Fruit fly (Drosophila melanogaster): ENCODE data around the gene cad.

Gene cad

dm6 chr2L:20768568-20769071 lies 1.9 kb upstream of the cad start (continued):
- TF ChIP-seq NC2α (GFP tag; optimal IDR thresholded peaks at IDR 0.05) (no peak), Hr39 (optimal IDR thresholded peaks at IDR 0.05) (no peak), Bdp1 (GFP tag; optimal IDR thresholded peaks at IDR 0.05) (no peak), CG11093 (GFP tag; IDR thresholded peaks at IDR 0.05) (no peak), Hmr (GFP tag; optimal IDR thresholded peaks at IDR 0.05) (no peak), HLH54F (GFP tag; optimal IDR thresholded peaks at IDR 0.05) (no peak), Poxn (GFP tag; IDR thresholded peaks at IDR 0.05) (no peak), grn (GFP tag; optimal IDR thresholded peaks at IDR 0.05) (no peak), E2f2 (GFP tag; IDR thresholded peaks at IDR 0.05) (no peak), CG14710 (tag; optimal IDR thresholded peaks at IDR 0.05) (no peak), CG3726 (GFP tag; IDR thresholded peaks at IDR 0.05) (no peak), CG15479 (GFP tag; optimal IDR thresholded peaks at IDR 0.05) (peak; percentile 97), sima (GFP tag; optimal IDR thresholded peaks at IDR 0.05) (no peak), CG5953 (GFP tag; IDR thresholded peaks at IDR 0.05) (no peak), Lpt (GFP tag; optimal IDR thresholded peaks at IDR 0.05) (no peak), cad (GFP tag; optimal IDR thresholded peaks at IDR 0.05) (peak; percentile 99), CG14667 (GFP tag; IDR thresholded peaks at IDR 0.05) (no peak), pnt (GFP tag; optimal IDR thresholded peaks at IDR 0.05) (no peak), tll (GFP tag; optimal IDR thresholded peaks at IDR 0.05) (peak in 1 of 2 experiments; percentile 92), CG17359 (tag; optimal IDR thresholded peaks at IDR 0.05) (no peak), crc (GFP tag; optimal IDR thresholded peaks at IDR 0.05) (no peak), exex (tag; optimal IDR thresholded peaks at IDR 0.05) (no peak), phol (tag; optimal IDR thresholded peaks at IDR 0.05) (no peak), CG6791 (GFP tag; IDR thresholded peaks at IDR 0.05; ENCODE audit: partially characterized antibody) (0 out of 3 replicates have a peak, but pooled peaks have one; percentile 6), CG6175 (GFP tag; IDR thresholded peaks at IDR 0.05) (no peak), Rfx (GFP tag; IDR thresholded peaks at IDR 0.05) (no peak), CG31441 (GFP tag; IDR thresholded peaks at IDR 0.05) (no peak), CG1602 (GFP tag; optimal IDR thresholded peaks at IDR 0.05) (no peak), CG5180 (GFP tag; optimal IDR thresholded peaks at IDR 0.05) (peak; percentile 2), dmrt11E (tag; optimal IDR thresholded peaks at IDR 0.05) (no peak), bcd (GFP tag; optimal IDR thresholded peaks at IDR 0.05) (no peak), pho (GFP tag; optimal IDR thresholded peaks at IDR 0.05) (no peak), NK7.1 (GFP tag; optimal IDR thresholded peaks at IDR 0.05) (no peak)

DNA sequence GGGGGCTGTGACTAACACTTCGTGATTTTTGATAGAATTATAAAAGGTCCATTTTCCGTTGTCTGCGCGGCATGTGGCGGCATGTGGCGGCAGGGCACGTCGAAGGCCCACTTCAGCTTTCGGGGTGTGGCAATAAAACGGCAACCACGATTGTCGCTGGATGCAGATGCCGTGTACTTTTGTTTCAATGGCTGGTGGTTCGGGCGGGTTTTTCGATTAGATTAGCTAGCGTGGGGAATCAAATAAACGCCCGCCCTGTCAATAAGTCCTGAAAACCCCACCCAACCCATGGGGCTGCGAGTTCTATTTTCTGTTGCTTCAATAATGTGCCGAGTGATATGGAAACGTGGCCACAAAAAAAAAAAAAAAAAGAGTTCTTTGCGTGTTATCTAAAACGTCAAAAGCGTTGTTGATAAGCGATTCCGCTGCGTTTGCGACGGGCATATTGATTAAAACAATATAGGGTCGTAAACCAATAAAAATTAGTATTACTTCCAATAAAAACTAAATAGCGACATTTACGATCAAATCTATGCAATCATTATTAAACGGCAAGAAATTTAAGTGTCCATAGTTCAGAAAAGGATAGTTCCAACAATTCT lies 3.0 kb downstream of the cad start:
- TF ChIP-seq CG13296 (GFP tag; optimal IDR thresholded peaks at IDR 0.05), result peak; percentile 29
- no peak for TF ChIP-seq BEAF-32 (GFP tag; optimal IDR thresholded peaks at IDR 0.05)
- TF ChIP-seq CG4328 (GFP tag; optimal IDR thresholded peaks at IDR 0.05), result no peak
- TF ChIP-seq unpg (GFP tag; optimal IDR thresholded peaks at IDR 0.05), result peak; percentile 38
- TF ChIP-seq CG10543 (GFP tag; optimal IDR thresholded peaks at IDR 0.05), result peak; percentile 63
- TF ChIP-seq CG13894 (tag; optimal IDR thresholded peaks at IDR 0.05), result peak; percentile 43
- peak; percentile 90 for TF ChIP-seq sug (tag; optimal IDR thresholded peaks at IDR 0.05)
- no peak for TF ChIP-seq CG13123 (GFP tag; optimal IDR thresholded peaks at IDR 0.05)
- no peak for TF ChIP-seq wor (GFP tag; IDR thresholded peaks at IDR 0.05)
- TF ChIP-seq Sox102F (GFP tag; optimal IDR thresholded peaks at IDR 0.05), result no peak
- TF ChIP-seq B-H2 (GFP tag; optimal IDR thresholded peaks at IDR 0.05), result peak; percentile 49
- TF ChIP-seq CG15601 (tag; optimal IDR thresholded peaks at IDR 0.05), result peak; percentile 10
- TF ChIP-seq GATAe (GFP tag; conservative IDR thresholded peaks at IDR 0.05), result peak; percentile 49; the same call in 1 of the 2 replicates
- TF ChIP-seq danr (GFP tag; IDR thresholded peaks at IDR 0.05), result no peak
- 0 out of 2 replicates have a peak, but pooled peaks have one; percentile 23 for TF ChIP-seq NFAT (GFP tag; IDR thresholded peaks at IDR 0.05)
- TF ChIP-seq eve (GFP tag; optimal IDR thresholded peaks at IDR 0.05), result no peak
- peak; percentile 4 for TF ChIP-seq Sox100B (GFP tag; optimal IDR thresholded peaks at IDR 0.05)
- TF ChIP-seq CG3281 (GFP tag; optimal IDR thresholded peaks at IDR 0.05), result peak; percentile 18
- TF ChIP-seq CG6813 (GFP tag; optimal IDR thresholded peaks at IDR 0.05), result no peak

Measured in whole organism, embryonic.